Worm (Caenorhabditis elegans) whole organism, L4 larva: Measurements from ENCODE around the gene R10E4.9.

Experiments used
- F49E8.2 ChIP-seq: sonication (generic microtip); optimal IDR thresholded peaks from 2 replicates; lab custom pipeline; 2016; ENCODE audit warnings: missing compliant biosample characterization, mild to moderate bottlenecking, missing genetic modification characterization, borderline replicate concordance
- ceh-28 ChIP-seq: fragments of 150-350 bp; optimal IDR thresholded peaks from 2 replicates; lab custom pipeline; 2014; ENCODE audit warnings: missing biosample characterization, missing genetic modification reagents, missing genetic modification characterization
- daf-12 ChIP-seq: fragments of 150-350 bp; optimal IDR thresholded peaks from 2 replicates; lab custom pipeline; 2014; ENCODE audit warnings: missing biosample characterization, missing genetic modification reagents, missing genetic modification characterization
- lin-13 ChIP-seq: fragments of 150-350 bp; optimal IDR thresholded peaks from 2 replicates; lab custom pipeline; 2014; ENCODE audit warnings: missing biosample characterization, missing genetic modification reagents, missing genetic modification characterization
- nhr-10 ChIP-seq: fragments of 150-350 bp; optimal IDR thresholded peaks from 2 replicates; lab custom pipeline; 2014; ENCODE audit warnings: missing biosample characterization, missing genetic modification characterization
- nhr-237 ChIP-seq: sonication (generic microtip); optimal IDR thresholded peaks from 2 replicates; lab custom pipeline; 2017; ENCODE audit warnings: missing biosample characterization, missing genetic modification characterization
- nhr-48 ChIP-seq: sonication (generic microtip); optimal IDR thresholded peaks from 2 replicates; lab custom pipeline; 2016; ENCODE audit warnings: mild to moderate bottlenecking, missing genetic modification characterization, missing compliant biosample characterization
- skn-1 ChIP-seq: fragments of 150-350 bp; optimal IDR thresholded peaks from 2 replicates; lab custom pipeline; 2014; ENCODE audit warnings: missing biosample characterization, missing genetic modification characterization

DNA sequence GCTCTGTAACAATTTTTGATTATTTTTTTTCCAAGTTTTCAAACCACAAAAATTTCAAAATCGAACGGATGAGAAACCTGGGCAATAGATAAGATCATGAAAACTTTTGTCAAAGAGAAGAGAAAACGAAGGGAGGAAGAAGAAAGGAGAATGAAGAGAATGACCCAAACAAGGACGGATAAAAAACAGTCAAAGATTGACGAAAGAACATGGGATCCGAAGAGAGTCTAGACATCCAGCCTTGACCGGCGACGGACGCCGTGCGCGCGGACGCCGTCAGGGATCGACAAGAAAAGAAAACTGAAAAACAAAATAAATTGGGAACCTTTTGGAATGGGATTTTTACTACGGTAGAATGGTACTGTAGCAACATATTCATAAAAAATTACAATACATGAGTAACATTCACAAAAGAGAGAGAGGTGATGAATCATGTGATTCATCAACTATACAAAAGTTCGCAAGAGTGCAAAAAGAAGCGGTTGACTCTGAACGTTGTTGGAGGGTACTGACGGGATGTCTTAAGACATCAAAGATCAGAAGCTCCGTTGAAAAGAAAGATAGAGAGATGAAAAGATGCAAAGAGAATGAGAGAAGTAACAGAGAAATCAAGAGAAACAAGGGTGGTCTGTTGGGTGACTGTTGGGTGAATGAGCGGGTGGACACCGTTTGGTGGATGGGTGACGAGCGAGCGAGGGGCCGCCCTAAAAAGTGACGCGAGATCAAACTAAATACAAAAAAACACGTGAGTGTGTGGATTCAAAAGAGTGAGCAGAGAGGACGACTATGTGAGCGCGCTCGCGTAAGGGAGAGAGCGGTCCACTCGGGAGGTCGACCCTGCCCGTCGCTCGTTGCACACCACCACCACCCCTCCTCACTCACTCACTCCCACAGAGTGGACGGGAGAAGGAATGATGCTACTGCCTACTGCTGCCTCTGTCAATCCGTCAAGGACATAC is 21.7 kb downstream of the R10E4.9 start, which contains the start of gene sup-26:
- TF ChIP-seq nhr-48 (no peak), lin-13 (GFP tag; lab: Kevin White, UChicago) (no peak), ceh-28 (tag; lab: Kevin White, UChicago) (no peak), nhr-10 (tag; lab: Kevin White, UChicago) (no peak), skn-1 (tag; lab: Kevin White, UChicago) (no peak), F49E8.2 (tag; lab: Kevin White, UChicago) (no peak), daf-12 (tag; lab: Kevin White, UChicago) (no peak), nhr-237 (tag; lab: Kevin White, UChicago) (no peak)
